Worm (Caenorhabditis elegans): ENCODE data around the gene ctbp-1.

The ctbp-1 gene

DNA sequence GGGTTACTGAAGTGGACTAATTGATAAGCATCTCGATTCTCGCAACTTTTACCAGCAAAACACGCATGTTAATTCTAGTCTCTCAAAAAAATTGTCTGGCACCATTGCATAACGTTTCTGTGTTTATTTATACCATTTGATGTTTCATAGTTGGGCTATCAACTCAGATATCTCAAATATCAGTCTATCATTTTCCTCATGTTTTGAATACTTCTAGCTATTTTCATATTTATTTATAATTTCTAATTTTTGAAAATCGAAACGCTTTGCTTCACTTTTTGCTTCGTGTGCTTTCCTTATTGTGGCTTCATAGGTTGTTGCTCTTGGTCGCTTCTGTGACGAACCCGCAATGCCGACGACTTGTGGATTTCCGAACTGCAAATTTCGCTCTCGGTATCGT, at the start of gene ctbp-1:
Gene ctbp-1 (plus strand): TSS at position 301 of the 400 bp plus-strand sequence.
- no peak for TF ChIP-seq ztf-28 (GFP tag; IDR thresholded peaks at IDR 0.05)

DNA sequence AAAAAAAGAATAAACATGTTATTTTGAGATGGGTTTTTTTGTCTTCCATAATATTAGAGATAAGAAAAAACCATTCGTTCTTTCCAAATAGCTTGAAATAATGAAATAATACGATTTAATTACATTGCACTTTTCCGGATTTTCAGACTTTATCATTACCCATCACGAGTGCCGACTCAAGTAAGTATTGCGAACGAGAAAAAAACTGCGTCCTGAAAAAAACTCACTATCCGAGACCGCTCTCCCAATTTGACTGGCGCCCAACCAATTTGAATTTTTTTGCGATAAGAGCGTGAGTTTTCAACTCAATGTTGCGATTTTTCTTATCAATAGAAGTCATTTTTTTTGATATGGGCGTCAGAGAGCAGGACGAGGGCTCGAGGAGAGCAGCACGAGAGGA, 49.5 kb upstream of the ctbp-1 start:
- peak; percentile 59 for TF ChIP-seq unc-62 (GFP tag; optimal IDR thresholded peaks at IDR 0.05)
- TF ChIP-seq hmg-1.2 (GFP tag; IDR thresholded peaks at IDR 0.05) = peak; percentile 13; the same call in 1 of the 2 replicates
- no peak for TF ChIP-seq madf-10 (tag; optimal IDR thresholded peaks at IDR 0.05)
- no peak for TF ChIP-seq cebp-1 (GFP tag; IDR thresholded peaks at IDR 0.05)
- TF ChIP-seq cebp-1 (tag; optimal IDR thresholded peaks at IDR 0.05) = peak; percentile 50
- TF ChIP-seq pha-4 (tag; optimal IDR thresholded peaks at IDR 0.05) = peak; percentile 40
- TF ChIP-seq nhr-80 (tag; optimal IDR thresholded peaks at IDR 0.05) = peak; percentile 97
- TF ChIP-seq dox-1 (GFP tag; IDR thresholded peaks at IDR 0.05) = peak; percentile 53
- TF ChIP-seq ets-4 (GFP tag; optimal IDR thresholded peaks at IDR 0.05) = peak; percentile 86
- no peak for TF ChIP-seq F23B12.7 (tag; optimal IDR thresholded peaks at IDR 0.05; ENCODE audit: insufficient read depth)
- TF ChIP-seq B0336.3 (GFP tag; IDR thresholded peaks at IDR 0.05) = peak; percentile 24; the same call in 1 of the 2 replicates
- TF ChIP-seq ama-1 (optimal IDR thresholded peaks at IDR 0.05) = no peak
- no peak for TF ChIP-seq ama-1 (GFP tag; optimal IDR thresholded peaks at IDR 0.05)
- peak; percentile 10 for TF ChIP-seq atf-7 (tag; optimal IDR thresholded peaks at IDR 0.05)

DNA sequence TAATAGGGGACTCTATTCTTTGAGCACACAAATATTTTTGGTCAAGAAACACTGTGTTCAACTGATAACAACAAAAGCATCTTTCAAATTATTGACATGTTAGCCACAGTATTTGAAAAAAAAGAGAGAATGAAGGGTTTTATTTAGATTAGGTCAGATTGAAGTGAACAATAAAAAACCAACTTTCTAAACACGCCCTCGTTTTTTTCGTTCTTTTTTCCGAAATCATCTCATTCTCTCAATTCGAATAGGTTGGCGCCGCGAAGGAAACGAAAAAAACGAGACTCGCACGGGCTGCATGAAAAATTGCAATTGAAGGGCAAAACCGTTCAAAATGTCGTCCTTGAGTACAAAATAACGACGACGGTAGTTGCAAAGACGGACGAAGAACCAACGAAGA, 48.2 kb upstream of the ctbp-1 start:
- TF ChIP-seq dox-1 (GFP tag; IDR thresholded peaks at IDR 0.05) = peak; percentile 36; the same call in 1 of the 2 replicates
- TF ChIP-seq nhr-80 (tag; optimal IDR thresholded peaks at IDR 0.05) = peak; percentile 64
- no peak for TF ChIP-seq rcor-1 (GFP tag; IDR thresholded peaks at IDR 0.05)

DNA sequence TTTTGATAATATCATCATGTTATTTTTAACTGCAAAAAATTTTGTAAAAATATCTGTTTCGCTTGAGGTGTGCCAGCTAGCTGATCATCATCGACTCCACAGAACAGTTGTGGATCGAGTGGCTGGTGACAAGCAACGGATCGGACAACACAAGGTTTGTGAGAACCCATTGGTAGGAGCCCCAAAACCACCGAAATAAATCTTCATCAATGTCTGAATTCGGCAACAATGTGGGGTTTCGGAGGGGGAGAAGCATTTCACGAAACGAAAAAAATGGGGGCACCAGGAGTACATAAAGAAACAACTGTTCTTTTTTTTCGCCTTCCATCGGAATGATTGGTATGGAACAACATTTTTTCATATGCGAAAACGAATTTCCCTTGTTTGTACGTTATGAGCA, 47.2 kb upstream of the ctbp-1 start:
- TF ChIP-seq nhr-120 (GFP tag; IDR thresholded peaks at IDR 0.05) (no peak), hmg-20 (GFP tag; IDR thresholded peaks at IDR 0.05) (no peak), ztf-3 (GFP tag; optimal IDR thresholded peaks at IDR 0.05) (no peak), Y53G8AR.9 (GFP tag; conservative IDR thresholded peaks at IDR 0.05) (no peak), aptf-3 (GFP tag; IDR thresholded peaks at IDR 0.05) (no peak), lir-1 (GFP tag; conservative IDR thresholded peaks at IDR 0.05) (no peak), nhr-80 (tag; optimal IDR thresholded peaks at IDR 0.05) (no peak), bed-2 (GFP tag; IDR thresholded peaks at IDR 0.05) (no peak)

DNA sequence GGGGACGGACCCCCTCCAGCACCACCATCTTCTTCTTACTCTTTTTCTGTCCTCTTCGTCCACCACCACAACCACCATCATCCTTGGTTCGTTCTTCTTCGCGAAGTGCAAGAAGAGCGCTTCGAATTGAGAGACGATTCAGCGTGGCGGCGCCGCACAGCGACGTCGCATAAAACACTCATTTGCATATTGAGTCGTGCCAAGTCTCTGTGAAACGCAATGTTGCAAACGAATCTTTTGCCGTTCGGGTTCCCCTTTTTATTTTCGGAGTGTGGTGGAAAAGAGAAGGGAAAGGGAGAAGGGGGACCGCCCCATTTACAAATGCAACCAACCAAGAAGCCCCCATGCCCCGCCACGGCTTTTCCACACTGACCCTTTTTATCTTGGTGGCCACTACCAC, 46.2 kb upstream of the ctbp-1 start:
- TF ChIP-seq zfh-2 (GFP tag; conservative IDR thresholded peaks at IDR 0.05) (peak; percentile 85), K12H6.12 (tag; optimal IDR thresholded peaks at IDR 0.05) (peak; percentile 17), ztf-6 (GFP tag; IDR thresholded peaks at IDR 0.05) (no peak), ztf-25 (GFP tag; IDR thresholded peaks at IDR 0.05) (no peak), bed-2 (GFP tag; IDR thresholded peaks at IDR 0.05) (0 out of 2 replicates have a peak, but pooled peaks have one; percentile 23), madf-10 (tag; optimal IDR thresholded peaks at IDR 0.05) (peak; percentile 98), egl-18 (GFP tag; IDR thresholded peaks at IDR 0.05) (no peak), nfya-1 (tag; optimal IDR thresholded peaks at IDR 0.05; ENCODE audit: borderline replicate concordance, insufficient read depth) (no peak), mcd-1 (GFP tag; IDR thresholded peaks at IDR 0.05) (0 out of 2 replicates have a peak, but pooled peaks have one; percentile 7), aptf-3 (GFP tag; IDR thresholded peaks at IDR 0.05) (0 out of 2 replicates have a peak, but pooled peaks have one; percentile 42), madf-8 (GFP tag; conservative IDR thresholded peaks at IDR 0.05) (no peak)

DNA sequence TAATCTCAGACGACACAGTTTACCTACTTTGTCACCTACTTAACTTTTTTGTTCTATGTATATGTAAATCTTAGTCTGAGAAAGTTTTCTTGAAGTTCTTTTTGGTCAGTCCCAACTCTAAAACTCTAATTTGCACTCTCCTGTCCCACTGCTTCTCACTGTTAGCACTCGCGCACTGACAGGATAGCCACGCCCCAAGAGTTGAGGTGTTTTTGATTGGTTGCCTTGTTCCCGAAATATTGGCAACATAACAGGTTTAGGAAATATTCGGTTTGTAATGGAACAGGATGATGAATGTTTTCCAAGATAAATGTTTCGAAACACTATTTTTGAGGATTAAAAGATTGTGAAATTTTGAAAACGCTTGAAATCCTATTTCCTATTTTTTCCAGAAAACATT, 45.4 kb upstream of the ctbp-1 start:
- no peak for TF ChIP-seq lin-35 (GFP tag; optimal IDR thresholded peaks at IDR 0.05)
- no peak for TF ChIP-seq attf-6 (GFP tag; IDR thresholded peaks at IDR 0.05)
- no peak for TF ChIP-seq cebp-1 (GFP tag; IDR thresholded peaks at IDR 0.05)
- peak; percentile 11 for TF ChIP-seq cebp-1 (tag; optimal IDR thresholded peaks at IDR 0.05)

Measured in whole organism, young adult.